Worm (Caenorhabditis elegans) whole organism, young adult: Measurements from ENCODE around the gene Y66D12A.3.

ENCODE experiments used
- F33H1.4 ChIP-seq: fragments of 200-800 bp; sonication (Bioruptor generic); IDR thresholded peaks from 2 replicates; pipeline ENCODE4 v1.3.6; 2022; ENCODE audit warnings: missing genetic modification reagents, missing genetic modification characterization, missing compliant biosample characterization
- F55B11.4 ChIP-seq: sonication (generic microtip); optimal IDR thresholded peaks from 2 replicates; lab custom pipeline; 2016; ENCODE audit warnings: missing compliant biosample characterization, missing genetic modification characterization, borderline replicate concordance; ENCODE audit not compliant: insufficient read depth
- atf-7 ChIP-seq: sonication (generic microtip); optimal IDR thresholded peaks from 2 replicates; lab custom pipeline; 2017; ENCODE audit warnings: mild to moderate bottlenecking, missing genetic modification characterization, missing compliant biosample characterization
- egl-44 ChIP-seq: fragments of 200-800 bp; sonication (Bioruptor generic); IDR thresholded peaks from 2 replicates; pipeline ENCODE4 v1.3.6; 2022; ENCODE audit warnings: missing genetic modification reagents, missing genetic modification characterization, missing compliant biosample characterization
- ekl-4 ChIP-seq: fragments of 200-800 bp; sonication (Bioruptor generic); IDR thresholded peaks from 2 replicates; pipeline ENCODE4 v1.3.6; 2022; ENCODE audit warnings: missing genetic modification reagents, missing genetic modification characterization, missing compliant biosample characterization
- hsf-1 ChIP-seq: fragments of 200-800 bp; sonication (Bioruptor generic); IDR thresholded peaks from 2 replicates; pipeline ENCODE4 v1.3.6; 2022; ENCODE audit warnings: missing genetic modification reagents, missing genetic modification characterization, missing compliant biosample characterization
- lin-26 ChIP-seq: fragments of 200-800 bp; sonication (Bioruptor generic); IDR thresholded peaks from 2 replicates; pipeline ENCODE4 v1.3.6; 2022; ENCODE audit warnings: missing genetic modification reagents, missing genetic modification characterization, missing compliant biosample characterization
- lin-40 ChIP-seq: sonication (generic microtip); optimal IDR thresholded peaks from 2 replicates; lab custom pipeline; 2016; ENCODE audit warnings: missing genetic modification characterization, mild to moderate bottlenecking, missing compliant biosample characterization, missing genotype, missing genetic modification reagents
- unc-130 ChIP-seq: sonication (generic microtip); optimal IDR thresholded peaks from 2 replicates; lab custom pipeline; 2016; ENCODE audit warnings: missing genetic modification reagents, missing genetic modification characterization, missing compliant biosample characterization
- unc-62 ChIP-seq: fragments of 150-350 bp; optimal IDR thresholded peaks from 2 replicates; lab custom pipeline; 2014; ENCODE audit warnings: missing biosample characterization, missing genetic modification reagents, missing genetic modification characterization

- TF ChIP-seq lin-26 (0 out of 2 replicates have a peak, but pooled peaks have one; percentile 69), unc-62 (GFP tag; lab: Kevin White, UChicago) (no peak), hsf-1 (GFP tag; lab: Robert Waterston, UW) (no peak), ekl-4 (GFP tag; lab: Robert Waterston, UW) (no peak), F55B11.4 (tag; lab: Kevin White, UChicago) (no peak), egl-44 (no peak), unc-130 (GFP tag; lab: Kevin White, UChicago) (no peak), lin-40 (tag; lab: Kevin White, UChicago) (no peak), atf-7 (tag; lab: Kevin White, UChicago) (no peak), F33H1.4 (GFP tag; lab: Robert Waterston, UW) (no peak)
Measured at ce11 chrIII:11556860-11557259, 32.2 kb upstream of the Y66D12A.3 start.
